Fruit fly (Drosophila melanogaster): ENCODE results near the gene CG32085.

The CG32085 gene

DNA sequence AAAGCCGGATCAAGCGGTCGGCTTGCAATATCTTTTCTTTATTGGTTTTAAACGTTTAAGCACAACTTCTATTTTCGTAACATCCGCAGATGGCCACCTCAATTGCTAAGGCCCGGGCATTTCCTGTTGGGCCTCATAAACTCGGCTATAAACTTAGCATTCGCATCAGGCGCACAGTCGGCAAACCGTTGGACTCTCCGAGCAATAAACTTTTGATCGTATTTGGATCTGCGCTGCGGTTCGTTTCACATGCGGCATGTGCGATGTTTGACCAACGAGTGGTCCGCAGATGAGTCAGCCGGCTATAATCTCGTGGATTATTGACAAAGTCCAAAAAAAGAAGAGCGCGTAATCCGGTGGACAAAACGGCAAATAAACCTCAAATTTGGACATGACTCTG lies 31.6 kb upstream of the CG32085 start:
- TF ChIP-seq vri (GFP tag; optimal IDR thresholded peaks at IDR 0.05) = no peak
- TF ChIP-seq CG32006 (GFP tag; optimal IDR thresholded peaks at IDR 0.05) = no peak
- no peak for TF ChIP-seq fd85E (GFP tag; optimal IDR thresholded peaks at IDR 0.05)

DNA sequence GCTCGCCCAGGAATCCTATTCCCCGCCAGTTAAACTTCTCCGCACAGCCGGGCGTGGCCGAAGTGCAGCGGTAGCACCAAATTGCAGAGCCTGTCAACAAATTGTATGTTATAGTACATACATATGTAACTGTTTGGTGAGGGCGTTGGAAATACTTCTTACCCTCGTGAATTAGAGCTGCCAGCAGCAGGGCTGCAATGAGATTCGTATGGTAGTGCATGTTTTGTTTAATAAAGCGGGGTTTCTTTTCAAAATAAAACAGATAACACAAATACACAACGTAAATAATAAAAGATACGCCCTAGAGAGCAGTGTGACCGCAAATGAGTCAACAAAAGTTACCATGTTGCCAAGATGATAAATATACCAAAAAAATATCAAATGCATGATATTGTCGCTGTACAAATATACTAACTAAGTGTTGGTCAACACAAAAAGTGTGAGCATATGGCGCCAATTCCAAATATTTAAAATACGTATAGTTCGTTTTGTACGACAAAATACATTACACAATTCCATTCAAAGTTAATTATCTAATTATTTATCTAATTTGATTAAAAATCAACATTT lies 31.0 kb upstream of the CG32085 start, which contains the start of gene crim:
Gene crim (minus strand): TSS at position 328 of the 570 bp plus-strand sequence.
- TF ChIP-seq CG8119 (GFP tag; IDR thresholded peaks at IDR 0.05) (no peak), CG15336 (GFP tag; IDR thresholded peaks at IDR 0.05) (no peak), Smox (GFP tag; optimal IDR thresholded peaks at IDR 0.05) (no peak), cyc (GFP tag; optimal IDR thresholded peaks at IDR 0.05) (peak; percentile 1), fd59A (GFP tag; optimal IDR thresholded peaks at IDR 0.05) (no peak), CG31627 (GFP tag; optimal IDR thresholded peaks at IDR 0.05) (no peak), CG16779 (tag; optimal IDR thresholded peaks at IDR 0.05) (no peak), CG11762 (GFP tag; optimal IDR thresholded peaks at IDR 0.05; ENCODE audit: insufficient read depth) (no peak), CG6792 (GFP tag; optimal IDR thresholded peaks at IDR 0.05) (no peak), Ets96B (tag; optimal IDR thresholded peaks at IDR 0.05) (no peak), esn (GFP tag; optimal IDR thresholded peaks at IDR 0.05) (no peak), fkh (GFP tag; optimal IDR thresholded peaks at IDR 0.05) (peak; percentile 80), topi (GFP tag; optimal IDR thresholded peaks at IDR 0.05) (no peak), eg (GFP tag; IDR thresholded peaks at IDR 0.05) (no peak), Eip93F (GFP tag; optimal IDR thresholded peaks at IDR 0.05) (no peak), fd85E (GFP tag; optimal IDR thresholded peaks at IDR 0.05) (no peak), ss (GFP tag; optimal IDR thresholded peaks at IDR 0.05) (no peak)

DNA sequence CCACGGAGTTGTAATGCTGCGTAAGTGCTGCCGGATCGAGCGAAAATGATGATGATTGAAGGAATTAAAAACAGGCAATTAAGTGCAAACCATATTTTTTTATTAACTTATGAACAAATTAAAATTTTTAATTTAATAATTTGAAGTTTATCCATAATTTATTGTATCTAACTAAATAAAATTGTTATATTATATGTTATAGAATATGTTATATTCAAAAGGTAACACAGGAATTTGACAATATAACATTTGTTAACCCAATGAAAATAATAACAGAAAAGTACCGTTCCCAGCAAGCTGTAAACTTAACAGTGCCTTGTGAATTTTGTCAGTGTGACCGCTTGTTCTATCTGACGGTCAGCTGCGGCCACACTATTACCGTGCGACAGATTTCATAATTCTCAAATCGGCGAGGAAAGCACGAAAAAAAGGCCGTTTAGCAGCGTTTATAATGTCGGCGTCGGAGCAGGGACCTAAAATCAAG lies 28.5 kb upstream of the CG32085 start, which contains the start of the genes Ccdc56 and mtTFB1:
Gene Ccdc56 (plus strand): TSS at position 347 of the 484 bp plus-strand sequence.
Gene mtTFB1 (plus strand): TSS at position 347 of the 484 bp plus-strand sequence.
- peak; percentile 4 for TF ChIP-seq cyc (GFP tag; optimal IDR thresholded peaks at IDR 0.05)
- TF ChIP-seq acj6 (GFP tag; optimal IDR thresholded peaks at IDR 0.05) = no peak
- TF ChIP-seq CG31627 (GFP tag; optimal IDR thresholded peaks at IDR 0.05) = peak; percentile 19
- peak; percentile 21 for TF ChIP-seq Eip78C (GFP tag)
- TF ChIP-seq vri (GFP tag; optimal IDR thresholded peaks at IDR 0.05) = peak; percentile 75

DNA sequence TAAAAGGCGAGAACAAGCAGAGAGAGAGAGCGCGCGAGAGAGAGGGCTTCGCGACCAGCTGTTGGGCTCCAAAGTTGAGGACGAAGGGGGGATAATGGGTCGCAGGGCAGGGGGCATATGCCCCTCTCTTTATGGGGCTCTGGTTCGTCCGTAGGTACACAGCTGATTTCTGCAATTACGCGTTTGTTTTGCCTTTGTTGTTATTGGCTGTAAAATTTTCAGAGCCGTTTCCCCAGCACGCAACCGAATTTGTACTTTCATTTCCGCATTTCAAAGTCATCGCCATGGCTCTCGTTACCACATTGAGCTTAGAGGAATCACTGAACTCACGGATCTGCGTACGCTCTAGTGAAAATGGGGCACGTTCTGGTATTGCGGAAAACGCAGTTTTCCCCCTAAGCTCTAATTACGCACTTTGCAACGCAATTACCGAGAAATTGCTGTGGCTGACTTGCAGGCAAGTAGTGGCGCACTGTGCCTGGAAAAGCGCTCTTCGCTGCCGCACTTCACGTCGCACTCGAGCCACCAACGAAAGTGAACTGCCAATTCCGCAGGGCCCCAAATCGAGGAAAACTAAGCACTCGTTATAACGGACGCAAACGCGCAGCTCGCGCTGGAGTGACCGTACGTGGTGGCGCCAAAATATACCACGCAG lies 28.0 kb upstream of the CG32085 start, which contains the start of gene CG11658:
Gene CG11658 (minus strand): TSS at position 576 of the 655 bp plus-strand sequence.
- peak; percentile 37 for TF ChIP-seq vri (GFP tag; optimal IDR thresholded peaks at IDR 0.05)
- peak; percentile 77 for TF ChIP-seq CG6163 (GFP tag; IDR thresholded peaks at IDR 0.05)
- no peak for TF ChIP-seq Hr39 (GFP tag; optimal IDR thresholded peaks at IDR 0.05)
- no peak for TF ChIP-seq CG10669 (GFP tag; optimal IDR thresholded peaks at IDR 0.05)
- TF ChIP-seq achi (GFP tag; optimal IDR thresholded peaks at IDR 0.05) = no peak
- peak in 1 of 2 experiments; percentile 4 for TF ChIP-seq salr (GFP tag; optimal IDR thresholded peaks at IDR 0.05)
- no peak for TF ChIP-seq svp (GFP tag)
- TF ChIP-seq Eip75B (GFP tag; optimal IDR thresholded peaks at IDR 0.05) = no peak
- no peak for TF ChIP-seq cyc (GFP tag; optimal IDR thresholded peaks at IDR 0.05)
- TF ChIP-seq OdsH (GFP tag; optimal IDR thresholded peaks at IDR 0.05) = no peak
- TF ChIP-seq CG4318 (GFP tag; optimal IDR thresholded peaks at IDR 0.05) = no peak
- peak; percentile 39 for TF ChIP-seq fkh (GFP tag; optimal IDR thresholded peaks at IDR 0.05)
- TF ChIP-seq Smox (GFP tag; optimal IDR thresholded peaks at IDR 0.05) = no peak
- TF ChIP-seq dsx (GFP tag; optimal IDR thresholded peaks at IDR 0.05; ENCODE audit: poor library complexity, severe bottlenecking) = peak; percentile 11
- no peak for TF ChIP-seq Hr38 (GFP tag; optimal IDR thresholded peaks at IDR 0.05)
- no peak for TF ChIP-seq Sox15 (GFP tag; optimal IDR thresholded peaks at IDR 0.05)
- peak; percentile 40 for TF ChIP-seq Eip78C (GFP tag)
- no peak for TF ChIP-seq CG7368 (GFP tag; optimal IDR thresholded peaks at IDR 0.05)
- TF ChIP-seq CG34406 (GFP tag; optimal IDR thresholded peaks at IDR 0.05) = no peak
- peak; percentile 68; the same call in 2 of the 3 replicates for TF ChIP-seq eg (GFP tag; IDR thresholded peaks at IDR 0.05)
- peak; percentile 64 to 85 for TF ChIP-seq ss (GFP tag; optimal IDR thresholded peaks at IDR 0.05)
- no peak for TF ChIP-seq CG3919 (GFP tag; optimal IDR thresholded peaks at IDR 0.05)
- peak; percentile 60 for TF ChIP-seq CG15336 (GFP tag; IDR thresholded peaks at IDR 0.05)
- TF ChIP-seq Hr4 (GFP tag; optimal IDR thresholded peaks at IDR 0.05) = no peak
- no peak for TF ChIP-seq CG6792 (GFP tag; optimal IDR thresholded peaks at IDR 0.05)
- no peak for TF ChIP-seq spab (GFP tag; optimal IDR thresholded peaks at IDR 0.05)
- peak; percentile 57 for TF ChIP-seq CG16779 (tag; optimal IDR thresholded peaks at IDR 0.05)
- no peak for TF ChIP-seq CG11902 (GFP tag; optimal IDR thresholded peaks at IDR 0.05)
- TF ChIP-seq CG32006 (GFP tag; optimal IDR thresholded peaks at IDR 0.05) = no peak
- no peak for TF ChIP-seq CG8632 (GFP tag; optimal IDR thresholded peaks at IDR 0.05)
- TF ChIP-seq CG8319 (GFP tag; optimal IDR thresholded peaks at IDR 0.05) = no peak
- TF ChIP-seq CG6854 (GFP tag; optimal IDR thresholded peaks at IDR 0.05) = peak; percentile 26

Data from whole organism, prepupa.